Fruit fly (Drosophila melanogaster) whole organism, embryonic: ENCODE measurements around the gene CG42827.
A peak's percentile ranks its signal among the peaks of the same experiment; 100 is the strongest.

Experiments
- Atf-2 ChIP-seq: fragments of 200-800 bp; sonication (Bioruptor generic); optimal IDR thresholded peaks from 2 replicates; lab custom pipeline; 2016; ENCODE audit warnings: missing biosample characterization, missing genetic modification characterization
- CG12071 ChIP-seq: fragments of 200-800 bp; sonication (Bioruptor generic); optimal IDR thresholded peaks from 3 replicates; lab custom pipeline; 2018; ENCODE audit warnings: missing biosample characterization, mild to moderate bottlenecking, missing genetic modification characterization
- CG12219 ChIP-seq: fragments of 200-800 bp; sonication (Bioruptor generic); optimal IDR thresholded peaks from 3 replicates; lab custom pipeline; 2018; ENCODE audit warnings: missing biosample characterization, mild to moderate bottlenecking, missing genetic modification characterization
- CG12299 ChIP-seq: fragments of 200-800 bp; sonication (Bioruptor generic); optimal IDR thresholded peaks from 2 replicates; lab custom pipeline; 2018; ENCODE audit warnings: missing biosample characterization, mild to moderate bottlenecking, missing genetic modification characterization
- CG13296 ChIP-seq: fragments of 200-800 bp; sonication (Bioruptor generic); optimal IDR thresholded peaks from 3 replicates; lab custom pipeline; 2018; ENCODE audit warnings: missing biosample characterization, mild to moderate bottlenecking, missing genetic modification characterization
- CG14441 ChIP-seq: fragments of 200-800 bp; sonication (Bioruptor generic); IDR thresholded peaks from 2 replicates; pipeline ENCODE4 v1.3.6; 2022; ENCODE audit warnings: missing biosample characterization, missing genetic modification characterization
- CG15011 ChIP-seq: fragments of 200-800 bp; sonication (Bioruptor generic); optimal IDR thresholded peaks from 3 replicates; lab custom pipeline; 2018; ENCODE audit warnings: missing biosample characterization, mild to moderate bottlenecking, missing genetic modification characterization
- CG16779 ChIP-seq: fragments of 200-800 bp; sonication (Bioruptor generic); IDR thresholded peaks from 2 replicates; pipeline ENCODE4 v1.3.6; 2022; ENCODE audit warnings: missing biosample characterization, missing genetic modification characterization
- CG17802 ChIP-seq: fragments of 200-800 bp; sonication (Bioruptor generic); optimal IDR thresholded peaks from 2 replicates; lab custom pipeline; 2018; ENCODE audit warnings: missing biosample characterization, mild to moderate bottlenecking, missing genetic modification characterization, moderate library complexity
- CG18011 ChIP-seq: fragments of 200-800 bp; sonication (Bioruptor generic); optimal IDR thresholded peaks from 2 replicates; lab custom pipeline; 2017; ENCODE audit warnings: missing biosample characterization, missing genetic modification characterization, mild to moderate bottlenecking, moderate library complexity, missing genotype
- CG18262 ChIP-seq: fragments of 200-800 bp; optimal IDR thresholded peaks from 3 replicates; lab custom pipeline; 2019; ENCODE audit warnings: missing biosample characterization, mild to moderate bottlenecking, missing genetic modification characterization, moderate library complexity
- CG30431 ChIP-seq: fragments of 200-800 bp; sonication (Bioruptor generic); optimal IDR thresholded peaks from 2 replicates; lab custom pipeline; 2017; ENCODE audit warnings: missing biosample characterization, missing genetic modification characterization
- CG32767 ChIP-seq: fragments of 200-800 bp; sonication (Bioruptor generic); IDR thresholded peaks from 2 replicates; pipeline ENCODE4 v1.3.6; 2022; ENCODE audit warnings: missing biosample characterization, missing genetic modification characterization
- CG33213 ChIP-seq: fragments of 200-800 bp; sonication (Bioruptor generic); optimal IDR thresholded peaks from 3 replicates; lab custom pipeline; 2016; ENCODE audit warnings: missing biosample characterization, missing genetic modification characterization
- CG3726 ChIP-seq: fragments of 200-800 bp; sonication (Bioruptor generic); IDR thresholded peaks from 3 replicates; pipeline ENCODE4, ENCODE4 v1.3.6; 2022; ENCODE audit warnings: missing biosample characterization, missing genetic modification characterization
- CG4282 ChIP-seq: fragments of 200-800 bp; sonication (Bioruptor generic); optimal IDR thresholded peaks from 2 replicates; lab custom pipeline; 2016; ENCODE audit warnings: missing biosample characterization, missing genetic modification characterization
- CG5953 ChIP-seq: fragments of 200-800 bp; sonication (Bioruptor generic); IDR thresholded peaks from 2 replicates; pipeline ENCODE4 v1.3.6; 2022; ENCODE audit warnings: missing biosample characterization, missing genetic modification characterization
- CG6654 ChIP-seq: fragments of 200-800 bp; sonication (Bioruptor generic); optimal IDR thresholded peaks from 2 replicates; lab custom pipeline; 2017; ENCODE audit warnings: missing biosample characterization, mild to moderate bottlenecking, missing genetic modification characterization
- CG6791 ChIP-seq: fragments of 200-800 bp; sonication (Bioruptor generic); IDR thresholded peaks from 3 replicates; pipeline ENCODE4 v1.3.6; 2022; ENCODE audit warnings: missing biosample characterization, missing genetic modification characterization; ENCODE audit not compliant: partially characterized antibody
- Camta ChIP-seq: fragments of 200-800 bp; sonication (Bioruptor generic); optimal IDR thresholded peaks from 2 replicates; lab custom pipeline; 2016; ENCODE audit warnings: missing biosample characterization, missing genetic modification characterization
- CrebB ChIP-seq: fragments of 200-800 bp; sonication (Bioruptor generic); optimal IDR thresholded peaks from 3 replicates; lab custom pipeline; 2018; ENCODE audit warnings: missing biosample characterization, mild to moderate bottlenecking, missing genetic modification characterization
- Dfd ChIP-seq, 2 experiments: fragments of >200 bp; optimal IDR thresholded peaks; 2 replicates each; lab custom pipeline; 2017; ENCODE audit warnings: missing biosample characterization in 2 of 2, missing genetic modification characterization in 2 of 2
- Eip74EF ChIP-seq, 2 experiments: fragments of 200-800 bp in 1 of 2; fragments of >200 bp in 1 of 2; sonication (Bioruptor generic) in 1 of 2; optimal IDR thresholded peaks; 2 replicates each; lab custom pipeline; 2017 to 2019; ENCODE audit warnings: missing biosample characterization in 2 of 2, missing genetic modification characterization in 2 of 2, mild to moderate bottlenecking in 1 of 2, moderate library complexity in 1 of 2
- Elba2 ChIP-seq: fragments of 200-800 bp; sonication (Bioruptor generic); optimal IDR thresholded peaks from 3 replicates; lab custom pipeline; 2016; ENCODE audit warnings: missing biosample characterization, missing genetic modification characterization
- HLHmδ ChIP-seq: fragments of 200-800 bp; sonication (Bioruptor generic); optimal IDR thresholded peaks from 2 replicates; lab custom pipeline; 2018; ENCODE audit warnings: missing biosample characterization, mild to moderate bottlenecking, missing genetic modification characterization, moderate library complexity
- HmgZ ChIP-seq: fragments of 200-800 bp; sonication (Bioruptor generic); optimal IDR thresholded peaks from 2 replicates; lab custom pipeline; 2018; ENCODE audit warnings: missing biosample characterization, mild to moderate bottlenecking, missing genetic modification characterization
- Hmx ChIP-seq: fragments of 200-800 bp; sonication (Bioruptor generic); optimal IDR thresholded peaks from 2 replicates; lab custom pipeline; 2016; ENCODE audit warnings: missing biosample characterization, missing genetic modification characterization
- Sry-δ ChIP-seq: fragments of 200-800 bp; sonication (Bioruptor generic); optimal IDR thresholded peaks from 2 replicates; lab custom pipeline; 2016; ENCODE audit warnings: missing biosample characterization, missing genetic modification characterization
- Taf1 ChIP-seq: fragments of 200-800 bp; sonication (Bioruptor generic); IDR thresholded peaks from 2 replicates; pipeline ENCODE4 v1.3.6; 2022; ENCODE audit warnings: missing biosample characterization, missing genetic modification characterization
- Trl ChIP-seq, 3 experiments: fragments of >200 bp in 2 of 3; fragments of 200-800 bp in 1 of 3; sonication (Bioruptor generic) in 1 of 3; optimal IDR thresholded peaks; 2 replicates in 1 of 3; 3 replicates in 2 of 3; lab custom pipeline; 2016 to 2017; ENCODE audit warnings: missing biosample characterization in 1 of 3, missing genetic modification characterization in 1 of 3
- abd-A ChIP-seq: fragments of 200-800 bp; sonication (Bioruptor generic); optimal IDR thresholded peaks from 3 replicates; lab custom pipeline; 2019; ENCODE audit warnings: missing biosample characterization, mild to moderate bottlenecking, missing genetic modification characterization, moderate library complexity
- al ChIP-seq: fragments of 200-800 bp; sonication (Bioruptor generic); IDR thresholded peaks from 2 replicates; pipeline ENCODE4 v1.3.6; 2022; ENCODE audit warnings: missing biosample characterization, missing genetic modification characterization
- ara ChIP-seq: fragments of 200-800 bp; sonication (Bioruptor generic); IDR thresholded peaks from 2 replicates; pipeline ENCODE4 v1.3.6; 2022; ENCODE audit warnings: missing biosample characterization, missing genetic modification characterization
- bab2 ChIP-seq: fragments of 200-800 bp; sonication (Bioruptor generic); optimal IDR thresholded peaks from 2 replicates; lab custom pipeline; 2016; ENCODE audit warnings: missing biosample characterization, missing genetic modification characterization
- bowl ChIP-seq: fragments of 200-800 bp; sonication (Bioruptor generic); IDR thresholded peaks from 2 replicates; pipeline ENCODE4 v1.3.6; 2022; ENCODE audit warnings: missing biosample characterization, missing genetic modification characterization
- crol ChIP-seq: fragments of 200-800 bp; sonication (Bioruptor generic); IDR thresholded peaks from 2 replicates; pipeline ENCODE4 v1.3.6; 2022; ENCODE audit warnings: missing biosample characterization, missing genetic modification characterization
- dati ChIP-seq: fragments of 200-800 bp; sonication (Bioruptor generic); IDR thresholded peaks from 2 replicates; pipeline ENCODE4 v1.3.6; 2022; ENCODE audit warnings: missing biosample characterization, missing genetic modification characterization
- disco-r ChIP-seq: fragments of 200-800 bp; sonication (Bioruptor generic); optimal IDR thresholded peaks from 2 replicates; lab custom pipeline; 2016; ENCODE audit warnings: missing biosample characterization, missing genetic modification characterization
- exex ChIP-seq: fragments of 200-800 bp; sonication (Bioruptor generic); optimal IDR thresholded peaks from 4 replicates; lab custom pipeline; 2018; ENCODE audit warnings: missing biosample characterization, mild to moderate bottlenecking, missing genetic modification characterization, moderate library complexity
- gce ChIP-seq: fragments of 200-800 bp; sonication (Bioruptor generic); IDR thresholded peaks from 3 replicates; pipeline ENCODE4 v1.3.6; 2022; ENCODE audit warnings: missing biosample characterization, missing genetic modification characterization
- gfzf ChIP-seq: fragments of 200-800 bp; sonication (Bioruptor generic); optimal IDR thresholded peaks from 2 replicates; lab custom pipeline; 2016; ENCODE audit warnings: missing biosample characterization, mild to moderate bottlenecking, missing genetic modification characterization, moderate library complexity
- grau ChIP-seq: fragments of 200-800 bp; optimal IDR thresholded peaks from 3 replicates; lab custom pipeline; 2019; ENCODE audit warnings: missing biosample characterization, mild to moderate bottlenecking, missing genetic modification characterization, moderate library complexity
- kay ChIP-seq: fragments of 200-800 bp; sonication (Bioruptor generic); optimal IDR thresholded peaks from 2 replicates; lab custom pipeline; 2016; ENCODE audit warnings: missing biosample characterization, missing genetic modification characterization
- ken ChIP-seq: fragments of 200-800 bp; sonication (Bioruptor generic); IDR thresholded peaks from 3 replicates; pipeline ENCODE4 v1.3.6; 2022; ENCODE audit warnings: missing biosample characterization, missing genetic modification characterization
- mam ChIP-seq: fragments of 200-800 bp; sonication (Bioruptor generic); optimal IDR thresholded peaks from 3 replicates; lab custom pipeline; 2016; ENCODE audit warnings: missing biosample characterization, missing genetic modification characterization
- mld ChIP-seq: fragments of 200-800 bp; sonication (Bioruptor generic); IDR thresholded peaks from 3 replicates; pipeline ENCODE4 v1.3.6; 2022; ENCODE audit warnings: missing biosample characterization, missing genetic modification characterization; ENCODE audit not compliant: partially characterized antibody
- nau ChIP-seq: fragments of 200-800 bp; sonication (Bioruptor generic); optimal IDR thresholded peaks from 3 replicates; lab custom pipeline; 2017; ENCODE audit warnings: missing biosample characterization, mild to moderate bottlenecking, missing genetic modification characterization, missing genetic modification reagents
- peb ChIP-seq: fragments of 200-800 bp; sonication (Bioruptor generic); IDR thresholded peaks from 2 replicates; pipeline ENCODE4 v1.3.6; 2022; ENCODE audit warnings: missing biosample characterization, missing genetic modification characterization
- pfk ChIP-seq: fragments of 200-800 bp; sonication (Bioruptor generic); optimal IDR thresholded peaks from 2 replicates; lab custom pipeline; 2018; ENCODE audit warnings: missing biosample characterization, mild to moderate bottlenecking, missing genetic modification characterization, moderate library complexity
- repo ChIP-seq: fragments of 200-800 bp; sonication (Bioruptor generic); optimal IDR thresholded peaks from 2 replicates; lab custom pipeline; 2016; ENCODE audit warnings: missing biosample characterization, missing genetic modification characterization

CG42827 gene

DNA sequence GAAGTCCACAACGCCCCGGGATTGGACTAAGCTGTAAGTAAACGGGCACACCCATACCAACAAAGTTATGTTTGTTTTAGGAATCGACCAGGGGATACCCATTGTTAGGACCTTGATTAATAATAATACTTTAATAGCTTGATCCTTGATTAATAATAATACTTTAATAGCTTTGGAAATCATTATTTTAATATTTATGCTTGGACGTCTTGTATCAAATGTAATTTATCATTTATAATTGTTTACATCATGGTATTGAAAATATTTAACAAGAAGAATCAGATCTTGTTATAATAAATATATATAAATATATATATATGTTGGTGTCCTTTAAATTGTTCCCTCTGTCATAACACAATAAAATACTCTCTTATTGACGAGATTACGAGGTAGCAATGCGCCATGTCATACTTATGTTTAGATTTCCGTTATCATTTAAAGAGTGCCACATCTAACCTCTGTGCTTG lies 15.8 kb upstream of the CG42827 start (continued):
- TF ChIP-seq HLHmδ (GFP tag; lab: Kevin White, UChicago) (no peak), gce (GFP tag; lab: Robert Waterston, UW) (peak; percentile 66; the same call in 1 of the 3 replicates), CG12219 (GFP tag; lab: Kevin White, UChicago) (peak; percentile 82), CG14441 (GFP tag; lab: Robert Waterston, UW) (peak; percentile 74), CG18011 (GFP tag; lab: Kevin White, UChicago) (peak; percentile 36), CG16779 (GFP tag; lab: Robert Waterston, UW) (0 out of 2 replicates have a peak, but pooled peaks have one; percentile 29), bab2 (GFP tag; lab: Kevin White, UChicago) (peak; percentile 11), Taf1 (GFP tag; lab: Robert Waterston, UW) (peak; percentile 65), CrebB (peak; percentile 83), nau (GFP tag; lab: Kevin White, UChicago) (no peak), abd-A (no peak), repo (GFP tag; lab: Kevin White, UChicago) (no peak), Eip74EF (GFP tag; optimal IDR thresholded peaks at IDR 0.05; lab: Kevin White, UChicago) (peak in 1 of 2 experiments; percentile 88), CG15011 (GFP tag; lab: Kevin White, UChicago) (peak; percentile 28), Camta (GFP tag; lab: Kevin White, UChicago) (no peak), CG17802 (tag; lab: Kevin White, UChicago) (peak; percentile 4), Elba2 (GFP tag; lab: Kevin White, UChicago) (no peak), Hmx (no peak), Sry-δ (no peak), grau (tag; lab: Kevin White, UChicago) (peak; percentile 95), disco-r (no peak), CG3726 (GFP tag; lab: Robert Waterston, UW) (peak; percentile 78), al (peak; percentile 70; the same call in 1 of the 2 replicates), CG12299 (tag; lab: Kevin White, UChicago) (peak; percentile 67), CG18262 (tag; lab: Kevin White, UChicago) (peak; percentile 92), kay (GFP tag; lab: Kevin White, UChicago) (peak; percentile 48), Trl (optimal IDR thresholded peaks at IDR 0.05; lab: Kevin White, UChicago) (no peak), Trl (GFP tag; optimal IDR thresholded peaks at IDR 0.05; lab: Kevin White, UChicago) (no peak), HmgZ (tag; lab: Kevin White, UChicago) (peak; percentile 85), CG32767 (GFP tag; lab: Robert Waterston, UW) (peak; percentile 87), pfk (no peak), CG13296 (GFP tag; lab: Kevin White, UChicago) (peak; percentile 83), ara (GFP tag; lab: Robert Waterston, UW) (peak; percentile 50; the same call in 1 of the 2 replicates), peb (GFP tag; lab: Robert Waterston, UW) (peak; percentile 21; the same call in 1 of the 2 replicates), bowl (GFP tag; lab: Robert Waterston, UW) (peak; percentile 40; the same call in 1 of the 2 replicates), CG4282 (GFP tag; lab: Kevin White, UChicago) (no peak), dati (GFP tag; lab: Robert Waterston, UW) (no peak), ken (GFP tag; lab: Robert Waterston, UW) (peak; percentile 48; the same call in 1 of the 3 replicates), exex (tag; lab: Kevin White, UChicago) (peak; percentile 2), mam (GFP tag; lab: Kevin White, UChicago) (no peak), CG6654 (GFP tag; lab: Kevin White, UChicago) (peak; percentile 49), crol (peak; percentile 22; the same call in 1 of the 2 replicates), CG12071 (GFP tag; lab: Kevin White, UChicago) (no peak), CG5953 (GFP tag; lab: Robert Waterston, UW) (no peak; the same call in 1 of the 2 replicates), CG33213 (GFP tag; lab: Kevin White, UChicago) (no peak), CG6791 (GFP tag; lab: Robert Waterston, UW) (no peak), Dfd (GFP tag; optimal IDR thresholded peaks at IDR 0.05; lab: Kevin White, UChicago) (no peak), mld (no peak), gfzf (GFP tag; lab: Kevin White, UChicago) (no peak), Atf-2 (GFP tag; lab: Kevin White, UChicago) (no peak), CG30431 (peak; percentile 48)
